Fruit fly (Drosophila melanogaster) whole organism, embryonic: Measurements from ENCODE around the gene aop.

Experiments used
- Atf-2 ChIP-seq: fragments of 200-800 bp; sonication (Bioruptor generic); optimal IDR thresholded peaks from 2 replicates; lab custom pipeline; 2016; ENCODE audit warnings: missing biosample characterization, missing genetic modification characterization
- Atf3 ChIP-seq: fragments of 200-800 bp; sonication (Bioruptor generic); optimal IDR thresholded peaks from 3 replicates; lab custom pipeline; 2016; ENCODE audit warnings: missing biosample characterization, missing genetic modification characterization
- CG11247 ChIP-seq: fragments of 200-800 bp; sonication (Bioruptor generic); IDR thresholded peaks from 2 replicates; pipeline ENCODE4 v1.3.6; 2022; ENCODE audit warnings: missing biosample characterization, missing genetic modification characterization
- CG11560 ChIP-seq: fragments of 200-800 bp; sonication (Bioruptor generic); IDR thresholded peaks from 3 replicates; pipeline ENCODE4 v1.3.6; 2022; ENCODE audit warnings: missing biosample characterization, missing genetic modification characterization
- CG12071 ChIP-seq: fragments of 200-800 bp; sonication (Bioruptor generic); optimal IDR thresholded peaks from 3 replicates; lab custom pipeline; 2018; ENCODE audit warnings: missing biosample characterization, mild to moderate bottlenecking, missing genetic modification characterization
- CG12659 ChIP-seq: fragments of 200-800 bp; sonication (Bioruptor generic); optimal IDR thresholded peaks from 3 replicates; lab custom pipeline; 2017; ENCODE audit warnings: mild to moderate bottlenecking, missing biosample characterization, missing genetic modification reagents, missing genetic modification characterization
- CG13123 ChIP-seq: fragments of 200-800 bp; sonication (Bioruptor generic); optimal IDR thresholded peaks from 2 replicates; lab custom pipeline; 2016; ENCODE audit warnings: missing biosample characterization, missing genetic modification characterization
- CG14667 ChIP-seq: fragments of 200-800 bp; sonication (Bioruptor generic); IDR thresholded peaks from 2 replicates; pipeline ENCODE4 v1.3.6; 2022; ENCODE audit warnings: missing biosample characterization, missing genetic modification characterization
- CG17829 ChIP-seq: fragments of 200-800 bp; optimal IDR thresholded peaks from 2 replicates; lab custom pipeline; 2019; ENCODE audit warnings: missing biosample characterization, mild to moderate bottlenecking, missing genetic modification characterization, moderate library complexity
- CG1792 ChIP-seq: fragments of 200-800 bp; sonication (Bioruptor generic); optimal IDR thresholded peaks from 2 replicates; lab custom pipeline; 2016; ENCODE audit warnings: missing biosample characterization, missing genetic modification characterization
- CG2120 ChIP-seq: fragments of 200-800 bp; sonication (Bioruptor generic); optimal IDR thresholded peaks from 3 replicates; lab custom pipeline; 2016; ENCODE audit warnings: missing biosample characterization, missing genetic modification characterization
- CG2199 ChIP-seq: fragments of 200-800 bp; sonication (Bioruptor generic); IDR thresholded peaks from 3 replicates; pipeline ENCODE4 v1.3.6; 2022; ENCODE audit warnings: missing biosample characterization, missing genetic modification characterization
- CG2712 ChIP-seq: fragments of 200-800 bp; optimal IDR thresholded peaks from 3 replicates; lab custom pipeline; 2019; ENCODE audit warnings: missing biosample characterization, mild to moderate bottlenecking, missing genetic modification characterization, moderate library complexity
- CG4282 ChIP-seq: fragments of 200-800 bp; sonication (Bioruptor generic); optimal IDR thresholded peaks from 2 replicates; lab custom pipeline; 2016; ENCODE audit warnings: missing biosample characterization, missing genetic modification characterization
- CG43689 ChIP-seq: fragments of 200-800 bp; sonication (Bioruptor generic); IDR thresholded peaks from 2 replicates; pipeline ENCODE4 v1.3.6; 2022; ENCODE audit warnings: missing biosample characterization, missing genetic modification characterization
- CG5180 ChIP-seq: fragments of 200-800 bp; sonication (Bioruptor generic); optimal IDR thresholded peaks from 3 replicates; lab custom pipeline; 2017; ENCODE audit warnings: missing biosample characterization, missing genetic modification characterization, mild to moderate bottlenecking, moderate library complexity, missing genetic modification reagents
- CG6254 ChIP-seq: fragments of 200-800 bp; sonication (Bioruptor generic); optimal IDR thresholded peaks from 3 replicates; lab custom pipeline; 2017; ENCODE audit warnings: mild to moderate bottlenecking, missing biosample characterization, missing genetic modification reagents, missing genetic modification characterization
- CG6813 ChIP-seq: fragments of 200-800 bp; sonication (Bioruptor generic); optimal IDR thresholded peaks from 2 replicates; lab custom pipeline; 2017; ENCODE audit warnings: missing biosample characterization, missing genetic modification characterization, mild to moderate bottlenecking, moderate library complexity, missing genetic modification reagents
- CG8944 ChIP-seq: fragments of 200-800 bp; sonication (Bioruptor generic); optimal IDR thresholded peaks from 3 replicates; lab custom pipeline; 2016; ENCODE audit warnings: missing biosample characterization, missing genetic modification characterization
- CG9797 ChIP-seq: fragments of 200-800 bp; sonication (Bioruptor generic); optimal IDR thresholded peaks from 3 replicates; lab custom pipeline; 2018; ENCODE audit warnings: missing biosample characterization, mild to moderate bottlenecking, missing genetic modification characterization
- CG9817 ChIP-seq: fragments of 200-800 bp; sonication (Bioruptor generic); optimal IDR thresholded peaks from 2 replicates; lab custom pipeline; 2018; ENCODE audit warnings: missing biosample characterization, mild to moderate bottlenecking, missing genetic modification characterization, moderate library complexity
- Elba2 ChIP-seq: fragments of 200-800 bp; sonication (Bioruptor generic); optimal IDR thresholded peaks from 3 replicates; lab custom pipeline; 2016; ENCODE audit warnings: missing biosample characterization, missing genetic modification characterization
- GATAe ChIP-seq: fragments of 200-800 bp; sonication (Bioruptor generic); conservative IDR thresholded peaks from 2 replicates; pipeline ENCODE4 v1.3.6; 2022; ENCODE audit warnings: missing biosample characterization, missing genetic modification characterization
- H2.0 ChIP-seq: fragments of 200-800 bp; sonication (Bioruptor generic); IDR thresholded peaks from 2 replicates; pipeline ENCODE4 v1.3.6; 2022; ENCODE audit warnings: missing biosample characterization, missing genetic modification characterization
- Kr ChIP-seq: fragments of 200-800 bp; sonication (Bioruptor generic); optimal IDR thresholded peaks from 2 replicates; lab custom pipeline; 2017; ENCODE audit warnings: missing biosample characterization, mild to moderate bottlenecking, missing genetic modification characterization
- Med ChIP-seq: fragments of 200-800 bp; sonication (Bioruptor generic); peaks from one replicate; lab custom pipeline; 2016; ENCODE audit warnings: missing biosample characterization, missing genetic modification characterization, mild to moderate bottlenecking, inconsistent platforms, moderate library complexity
- Nf-YB ChIP-seq: fragments of 200-800 bp; sonication (Bioruptor generic); optimal IDR thresholded peaks from 3 replicates; lab custom pipeline; 2019; ENCODE audit warnings: missing biosample characterization, mild to moderate bottlenecking, missing genetic modification characterization, moderate library complexity
- PHDP ChIP-seq: fragments of 200-800 bp; sonication (Bioruptor generic); optimal IDR thresholded peaks from 3 replicates; lab custom pipeline; 2018; ENCODE audit warnings: missing biosample characterization, mild to moderate bottlenecking, missing genetic modification characterization, moderate library complexity
- Rfx ChIP-seq: fragments of 200-800 bp; sonication (Bioruptor generic); IDR thresholded peaks from 2 replicates; pipeline ENCODE4 v1.3.6; 2022; ENCODE audit warnings: missing biosample characterization, missing genetic modification characterization
- Taf1 ChIP-seq: fragments of 200-800 bp; sonication (Bioruptor generic); IDR thresholded peaks from 2 replicates; pipeline ENCODE4 v1.3.6; 2022; ENCODE audit warnings: missing biosample characterization, missing genetic modification characterization
- abd-A ChIP-seq: fragments of 200-800 bp; sonication (Bioruptor generic); optimal IDR thresholded peaks from 3 replicates; lab custom pipeline; 2019; ENCODE audit warnings: missing biosample characterization, mild to moderate bottlenecking, missing genetic modification characterization, moderate library complexity
- amos ChIP-seq: fragments of 200-800 bp; sonication (Bioruptor generic); IDR thresholded peaks from 2 replicates; pipeline ENCODE4 v1.3.6; 2022; ENCODE audit warnings: missing biosample characterization, missing genetic modification characterization; ENCODE audit not compliant: partially characterized antibody
- caup ChIP-seq: fragments of 200-800 bp; sonication (Bioruptor generic); optimal IDR thresholded peaks from 3 replicates; lab custom pipeline; 2017; ENCODE audit warnings: missing biosample characterization, mild to moderate bottlenecking, missing genetic modification characterization, moderate library complexity; ENCODE audit not compliant: severe bottlenecking
- chn ChIP-seq: fragments of 200-800 bp; sonication (Bioruptor generic); optimal IDR thresholded peaks from 2 replicates; lab custom pipeline; 2016; ENCODE audit warnings: missing biosample characterization, missing genetic modification characterization
- disco-r ChIP-seq: fragments of 200-800 bp; sonication (Bioruptor generic); optimal IDR thresholded peaks from 2 replicates; lab custom pipeline; 2016; ENCODE audit warnings: missing biosample characterization, missing genetic modification characterization
- dpn ChIP-seq, 2 experiments: fragments of 200-800 bp; sonication (Bioruptor generic); optimal IDR thresholded peaks; 3 replicates each; lab custom pipeline; 2016; ENCODE audit warnings: missing biosample characterization in 2 of 2, missing genetic modification characterization in 2 of 2
- gsb-n ChIP-seq: fragments of 200-800 bp; sonication (Bioruptor generic); optimal IDR thresholded peaks from 3 replicates; lab custom pipeline; 2018; ENCODE audit warnings: missing biosample characterization, mild to moderate bottlenecking, missing genetic modification characterization
- lab ChIP-seq: fragments of 200-800 bp; sonication (Bioruptor generic); optimal IDR thresholded peaks from 3 replicates; lab custom pipeline; 2017; ENCODE audit warnings: missing biosample characterization, missing genetic modification characterization, mild to moderate bottlenecking, moderate library complexity, missing genetic modification reagents
- lbe ChIP-seq: fragments of 200-800 bp; sonication (Bioruptor generic); optimal IDR thresholded peaks from 2 replicates; lab custom pipeline; 2016; ENCODE audit warnings: missing biosample characterization, mild to moderate bottlenecking, missing genetic modification characterization
- odd ChIP-seq: fragments of 200-800 bp; sonication (Bioruptor generic); optimal IDR thresholded peaks from 2 replicates; lab custom pipeline; 2017; ENCODE audit warnings: missing biosample characterization, mild to moderate bottlenecking, missing genetic modification characterization
- pnt ChIP-seq: fragments of 200-800 bp; sonication (Bioruptor generic); optimal IDR thresholded peaks from 3 replicates; lab custom pipeline; 2016; ENCODE audit warnings: missing biosample characterization, missing genetic modification characterization
- pzg ChIP-seq: fragments of 200-800 bp; sonication (Bioruptor generic); optimal IDR thresholded peaks from 3 replicates; lab custom pipeline; 2018; ENCODE audit warnings: missing biosample characterization, mild to moderate bottlenecking, missing genetic modification characterization, moderate library complexity
- slbo ChIP-seq: fragments of 200-800 bp; sonication (Bioruptor generic); IDR thresholded peaks from 2 replicates; pipeline ENCODE4 v1.3.6; 2022; ENCODE audit warnings: missing biosample characterization, missing genetic modification characterization
- tap ChIP-seq: fragments of 200-800 bp; optimal IDR thresholded peaks from 3 replicates; lab custom pipeline; 2019; ENCODE audit warnings: missing biosample characterization, mild to moderate bottlenecking, missing genetic modification characterization, moderate library complexity
- tgo ChIP-seq: fragments of 200-800 bp; sonication (Bioruptor generic); IDR thresholded peaks from 3 replicates; pipeline ENCODE4 v1.3.6; 2022; ENCODE audit warnings: missing biosample characterization, missing genetic modification characterization
- trh ChIP-seq: fragments of 200-800 bp; sonication (Bioruptor generic); optimal IDR thresholded peaks from 2 replicates; lab custom pipeline; 2016; ENCODE audit warnings: missing biosample characterization, missing genetic modification characterization
- vvl ChIP-seq: fragments of 200-800 bp; sonication (Bioruptor generic); IDR thresholded peaks from 2 replicates; pipeline ENCODE4 v1.3.6; 2022; ENCODE audit warnings: missing biosample characterization, missing genetic modification characterization
- wek ChIP-seq: fragments of 200-800 bp; sonication (Bioruptor generic); optimal IDR thresholded peaks from 3 replicates; lab custom pipeline; 2018; ENCODE audit warnings: missing biosample characterization, mild to moderate bottlenecking, missing genetic modification characterization, moderate library complexity
- z ChIP-seq: fragments of 200-800 bp; sonication (Bioruptor generic); IDR thresholded peaks from 3 replicates; pipeline ENCODE4 v1.3.6; 2022; ENCODE audit warnings: missing biosample characterization, missing genetic modification characterization
- zen2 ChIP-seq: fragments of 200-800 bp; sonication (Bioruptor generic); IDR thresholded peaks from 3 replicates; pipeline ENCODE4 v1.3.6; 2022; ENCODE audit warnings: missing biosample characterization, missing genetic modification characterization; ENCODE audit not compliant: partially characterized antibody

Gene aop

dm6 chr2L:2201107-2201561 lies 22.6 kb upstream of the aop start (continued):
- no peak for TF ChIP-seq Kr (GFP tag; lab: Kevin White, UChicago)
- TF ChIP-seq CG6254 (GFP tag; lab: Kevin White, UChicago), result peak; percentile 91
- peak; percentile 61; the same call in 2 of the 3 replicates for TF ChIP-seq tgo (GFP tag; lab: Robert Waterston, UW)
- no peak for TF ChIP-seq CG2199
- peak; percentile 27 for TF ChIP-seq lbe
- peak; percentile 91 for TF ChIP-seq Med
- peak; percentile 91 for TF ChIP-seq CG17829 (tag; lab: Kevin White, UChicago)
- no peak for TF ChIP-seq Taf1
- TF ChIP-seq slbo (GFP tag; lab: Robert Waterston, UW), result 0 out of 2 replicates have a peak, but pooled peaks have one; percentile 25
- TF ChIP-seq CG1792 (GFP tag; lab: Kevin White, UChicago), result peak; percentile 39
- peak; percentile 57 for TF ChIP-seq caup
- TF ChIP-seq Atf3 (GFP tag; lab: Kevin White, UChicago), result peak; percentile 82
- TF ChIP-seq dpn (GFP tag; optimal IDR thresholded peaks at IDR 0.05; lab: Kevin White, UChicago), result peak; percentile 38 to 78
- peak; percentile 67 for TF ChIP-seq CG6813 (GFP tag; lab: Kevin White, UChicago)
- TF ChIP-seq chn (GFP tag; lab: Kevin White, UChicago), result peak; percentile 82
- peak; percentile 82 for TF ChIP-seq lab (GFP tag; lab: Kevin White, UChicago)
- TF ChIP-seq Atf-2, result peak; percentile 64
- no peak for TF ChIP-seq CG43689 (GFP tag; lab: Robert Waterston, UW)
- peak; percentile 61 for TF ChIP-seq H2.0
- peak; percentile 48 for TF ChIP-seq CG11247 (GFP tag; lab: Robert Waterston, UW)
- TF ChIP-seq CG2120 (GFP tag; lab: Kevin White, UChicago), result no peak
- TF ChIP-seq CG9797 (GFP tag; lab: Kevin White, UChicago), result peak; percentile 8
- TF ChIP-seq CG9817 (tag; lab: Kevin White, UChicago), result peak; percentile 35
- no peak for TF ChIP-seq amos (GFP tag; lab: Robert Waterston, UW)
- TF ChIP-seq GATAe (GFP tag; lab: Robert Waterston, UW), result no peak
- TF ChIP-seq trh (GFP tag; lab: Kevin White, UChicago), result peak; percentile 69
- TF ChIP-seq CG12071 (GFP tag; lab: Kevin White, UChicago), result peak; percentile 64
- TF ChIP-seq abd-A, result no peak
- TF ChIP-seq CG11560 (tag; lab: Robert Waterston, UW), result no peak
- TF ChIP-seq CG4282 (GFP tag; lab: Kevin White, UChicago), result no peak
- no peak for TF ChIP-seq Elba2 (GFP tag; lab: Kevin White, UChicago)
- TF ChIP-seq pzg, result no peak
- peak; percentile 85 for TF ChIP-seq tap
- TF ChIP-seq disco-r (GFP tag; lab: Kevin White, UChicago), result peak; percentile 53
- peak; percentile 60 for TF ChIP-seq CG8944
- peak; percentile 71 for TF ChIP-seq CG12659 (GFP tag; lab: Kevin White, UChicago)
- 0 out of 2 replicates have a peak, but pooled peaks have one; percentile 24 for TF ChIP-seq Rfx
- TF ChIP-seq vvl, result peak; percentile 87
- peak; percentile 75 for TF ChIP-seq odd (GFP tag; lab: Kevin White, UChicago)
- TF ChIP-seq Nf-YB (GFP tag; lab: Kevin White, UChicago), result peak; percentile 66
- TF ChIP-seq zen2, result no peak
- peak; percentile 94 for TF ChIP-seq CG2712
- TF ChIP-seq CG5180, result no peak
- peak; percentile 45; the same call in 1 of the 2 replicates for TF ChIP-seq CG14667 (GFP tag; lab: Robert Waterston, UW)
- TF ChIP-seq wek (GFP tag; lab: Kevin White, UChicago), result peak; percentile 66
- TF ChIP-seq pnt (GFP tag; lab: Kevin White, UChicago), result peak; percentile 79
- TF ChIP-seq CG13123 (GFP tag; lab: Kevin White, UChicago), result peak; percentile 83
- peak; percentile 91 for TF ChIP-seq gsb-n (tag; lab: Kevin White, UChicago)
- TF ChIP-seq PHDP (tag; lab: Kevin White, UChicago), result peak; percentile 85
- TF ChIP-seq z (GFP tag; lab: Robert Waterston, UW), result peak; percentile 4; the same call in 1 of the 3 replicates
